Fruit fly (Drosophila melanogaster): Measurements from ENCODE around the gene CG10561.

The CG10561 gene

DNA sequence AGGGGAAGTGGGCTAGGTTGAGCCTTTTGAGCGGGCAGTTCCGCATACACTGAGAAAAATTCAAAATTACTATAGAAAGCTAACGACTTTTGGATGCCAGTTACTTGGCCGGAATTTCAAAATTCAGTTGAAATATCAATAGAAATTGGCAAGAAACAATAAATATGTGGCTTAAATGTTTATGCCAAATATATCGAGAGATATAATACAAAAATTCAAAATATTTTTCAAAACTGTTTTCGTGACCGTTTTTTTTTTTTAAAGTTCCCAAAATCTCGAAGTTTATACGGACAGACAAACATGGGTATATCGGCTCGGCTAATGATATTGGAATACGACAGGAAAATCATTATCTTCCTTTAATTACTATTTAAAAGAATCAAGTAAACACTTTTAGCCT lies 6.8 kb downstream of the CG10561 start (continued):
- TF ChIP-seq CG3838 (GFP tag; optimal IDR thresholded peaks at IDR 0.05): no peak
- TF ChIP-seq Fer1 (GFP tag; optimal IDR thresholded peaks at IDR 0.05): peak; percentile 47
- no peak for TF ChIP-seq corto (GFP tag; optimal IDR thresholded peaks at IDR 0.05)
- TF ChIP-seq CG6272 (GFP tag; IDR thresholded peaks at IDR 0.05): no peak
- peak; percentile 59 for TF ChIP-seq CG31441 (GFP tag; IDR thresholded peaks at IDR 0.05)
- no peak for TF ChIP-seq insv (GFP tag; optimal IDR thresholded peaks at IDR 0.05)
- no peak for TF ChIP-seq jumu (GFP tag; optimal IDR thresholded peaks at IDR 0.05)
- no peak for TF ChIP-seq jing (GFP tag; optimal IDR thresholded peaks at IDR 0.05)
- TF ChIP-seq fd102C (GFP tag; optimal IDR thresholded peaks at IDR 0.05): no peak
- no peak for TF ChIP-seq grau (tag; optimal IDR thresholded peaks at IDR 0.05)
- peak; percentile 38; the same call in 1 of the 2 replicates for TF ChIP-seq CG9215 (GFP tag; IDR thresholded peaks at IDR 0.05)
- TF ChIP-seq Trl (optimal IDR thresholded peaks at IDR 0.05): no peak
- no peak for TF ChIP-seq Trl (GFP tag; optimal IDR thresholded peaks at IDR 0.05)
- TF ChIP-seq D19A (tag; optimal IDR thresholded peaks at IDR 0.05): peak; percentile 4
- peak in 1 of 2 experiments; percentile 12 for TF ChIP-seq chif (GFP tag; optimal IDR thresholded peaks at IDR 0.05)
- TF ChIP-seq jigr1 (GFP tag; IDR thresholded peaks at IDR 0.05): no peak
- TF ChIP-seq Sox102F (GFP tag; optimal IDR thresholded peaks at IDR 0.05): peak; percentile 35
- TF ChIP-seq CG2116 (GFP tag; optimal IDR thresholded peaks at IDR 0.05): peak; percentile 16
- TF ChIP-seq CG13624 (GFP tag; optimal IDR thresholded peaks at IDR 0.05): peak; percentile 2
- peak; percentile 89 for TF ChIP-seq sens (GFP tag)
- TF ChIP-seq CG12299 (tag; optimal IDR thresholded peaks at IDR 0.05): no peak
- TF ChIP-seq wek (GFP tag; optimal IDR thresholded peaks at IDR 0.05): no peak
- peak; percentile 59 for TF ChIP-seq CG2120 (GFP tag; optimal IDR thresholded peaks at IDR 0.05)
- TF ChIP-seq HmgD (GFP tag; optimal IDR thresholded peaks at IDR 0.05): no peak
- TF ChIP-seq maf-S (GFP tag; optimal IDR thresholded peaks at IDR 0.05): no peak
- no peak for TF ChIP-seq salm (tag; optimal IDR thresholded peaks at IDR 0.05)
- no peak for TF ChIP-seq CG14050 (GFP tag; IDR thresholded peaks at IDR 0.05)
- TF ChIP-seq crol (GFP tag; IDR thresholded peaks at IDR 0.05): no peak
- no peak for TF ChIP-seq CG15479 (GFP tag; optimal IDR thresholded peaks at IDR 0.05)
- TF ChIP-seq MESR4 (GFP tag; optimal IDR thresholded peaks at IDR 0.05): no peak
- no peak for TF ChIP-seq Doc2 (GFP tag; IDR thresholded peaks at IDR 0.05)
- TF ChIP-seq Sox100B (GFP tag; optimal IDR thresholded peaks at IDR 0.05): no peak
- TF ChIP-seq Hsf (GFP tag; optimal IDR thresholded peaks at IDR 0.05): peak; percentile 12
- TF ChIP-seq Gsc (GFP tag; IDR thresholded peaks at IDR 0.05): no peak
- no peak for TF ChIP-seq Adf1 (GFP tag; IDR thresholded peaks at IDR 0.05)
- TF ChIP-seq CG3995 (GFP tag; optimal IDR thresholded peaks at IDR 0.05): no peak
- no peak for TF ChIP-seq CG32772 (GFP tag; IDR thresholded peaks at IDR 0.05)
- peak; percentile 23 for TF ChIP-seq Myb (GFP tag; optimal IDR thresholded peaks at IDR 0.05)
- peak; percentile 37 for TF ChIP-seq Dip3 (GFP tag; optimal IDR thresholded peaks at IDR 0.05)
- TF ChIP-seq Optix (GFP tag; IDR thresholded peaks at IDR 0.05): no peak
- no peak for TF ChIP-seq abd-A (tag; optimal IDR thresholded peaks at IDR 0.05)
- no peak for TF ChIP-seq croc (GFP tag; conservative IDR thresholded peaks at IDR 0.05)
- no peak for TF ChIP-seq ATbp (GFP tag; optimal IDR thresholded peaks at IDR 0.05)
- no peak for TF ChIP-seq CG17385 (GFP tag; optimal IDR thresholded peaks at IDR 0.05)
- 0 out of 3 replicates have a peak, but pooled peaks have one; percentile 8 for TF ChIP-seq CG11695 (GFP tag; IDR thresholded peaks at IDR 0.05)
- TF ChIP-seq odd (GFP tag; optimal IDR thresholded peaks at IDR 0.05): no peak
- TF ChIP-seq Drgx (GFP tag; IDR thresholded peaks at IDR 0.05): peak; percentile 24
- TF ChIP-seq br (optimal IDR thresholded peaks at IDR 0.05): no peak
- TF ChIP-seq CG10565 (GFP tag; optimal IDR thresholded peaks at IDR 0.05): no peak
- TF ChIP-seq CG12659 (GFP tag; optimal IDR thresholded peaks at IDR 0.05): peak; percentile 7
- TF ChIP-seq Mes4 (GFP tag; optimal IDR thresholded peaks at IDR 0.05): no peak
- no peak for TF ChIP-seq gsb (GFP tag; IDR thresholded peaks at IDR 0.05)
- TF ChIP-seq dimm (GFP tag; IDR thresholded peaks at IDR 0.05): no peak; the same call in 1 of the 2 replicates
- TF ChIP-seq Chrac-16 (GFP tag; optimal IDR thresholded peaks at IDR 0.05): no peak

Data from whole organism, embryonic.